Fruit fly (Drosophila melanogaster): Measurements from ENCODE around the gene fit.

fit gene

dm6 chr3R:21839636-21840035 lies 44.6 kb downstream of the fit start:
- TF ChIP-seq dl (GFP tag; optimal IDR thresholded peaks at IDR 0.05; ENCODE audit: insufficient read depth in 1 of 2, partially characterized antibody in 2 of 2), result no peak
- TF ChIP-seq Myc (optimal IDR thresholded peaks at IDR 0.05), result no peak
- TF ChIP-seq CG32264 (GFP tag; optimal IDR thresholded peaks at IDR 0.05), result no peak
- no peak for TF ChIP-seq ey (GFP tag; optimal IDR thresholded peaks at IDR 0.05)
- no peak for TF ChIP-seq br (GFP tag; optimal IDR thresholded peaks at IDR 0.05)
- TF ChIP-seq Hr78 (GFP tag; optimal IDR thresholded peaks at IDR 0.05), result no peak
- no peak for TF ChIP-seq lola (GFP tag; optimal IDR thresholded peaks at IDR 0.05)
- TF ChIP-seq Rel (GFP tag; optimal IDR thresholded peaks at IDR 0.05), result no peak
- no peak for TF ChIP-seq Rel (tag; optimal IDR thresholded peaks at IDR 0.05)
- TF ChIP-seq dsf (GFP tag; optimal IDR thresholded peaks at IDR 0.05; ENCODE audit: borderline replicate concordance), result no peak
- no peak for TF ChIP-seq Dif (GFP tag; optimal IDR thresholded peaks at IDR 0.05; ENCODE audit: partially characterized antibody)
- peak; percentile 19 for TF ChIP-seq OdsH (GFP tag; optimal IDR thresholded peaks at IDR 0.05)
- no peak for TF ChIP-seq dmrt93B (GFP tag; optimal IDR thresholded peaks at IDR 0.05)
- TF ChIP-seq tai (GFP tag; optimal IDR thresholded peaks at IDR 0.05), result no peak
- TF ChIP-seq Mio (GFP tag; optimal IDR thresholded peaks at IDR 0.05), result no peak
- no peak for TF ChIP-seq pan (optimal IDR thresholded peaks at IDR 0.05)
- no peak for TF ChIP-seq CrebA (GFP tag; optimal IDR thresholded peaks at IDR 0.05; ENCODE audit: borderline replicate concordance)
- no peak for TF ChIP-seq h (GFP tag; optimal IDR thresholded peaks at IDR 0.05)
- no peak for TF ChIP-seq N (GFP tag; optimal IDR thresholded peaks at IDR 0.05)
- TF ChIP-seq usp (GFP tag; optimal IDR thresholded peaks at IDR 0.05), result no peak
- TF ChIP-seq Vsx2 (GFP tag; optimal IDR thresholded peaks at IDR 0.05; ENCODE audit: partially characterized antibody), result no peak
- TF ChIP-seq Dfd (GFP tag; optimal IDR thresholded peaks at IDR 0.05), result no peak
- TF ChIP-seq rgr (GFP tag; optimal IDR thresholded peaks at IDR 0.05), result peak; percentile 32
- TF ChIP-seq CG9705 (GFP tag; optimal IDR thresholded peaks at IDR 0.05), result no peak
- TF ChIP-seq woc (GFP tag; optimal IDR thresholded peaks at IDR 0.05), result no peak
- TF ChIP-seq Jra (GFP tag; optimal IDR thresholded peaks at IDR 0.05), result no peak
- TF ChIP-seq Sp1 (GFP tag; optimal IDR thresholded peaks at IDR 0.05), result peak; percentile 70
- peak; percentile 4 for TF ChIP-seq psq (GFP tag; optimal IDR thresholded peaks at IDR 0.05)
- peak; percentile 27 for TF ChIP-seq Hnf4 (GFP tag; optimal IDR thresholded peaks at IDR 0.05)
- no peak for TF ChIP-seq Hr83 (GFP tag; optimal IDR thresholded peaks at IDR 0.05; ENCODE audit: poor library complexity, severe bottlenecking)
- peak; percentile 64 for TF ChIP-seq HLH106 (tag; optimal IDR thresholded peaks at IDR 0.05)
- TF ChIP-seq fru (GFP tag; optimal IDR thresholded peaks at IDR 0.05), result no peak
- no peak for TF ChIP-seq sage (GFP tag; optimal IDR thresholded peaks at IDR 0.05)
- no peak for TF ChIP-seq Abd-B (GFP tag; optimal IDR thresholded peaks at IDR 0.05)
- TF ChIP-seq sv (GFP tag; optimal IDR thresholded peaks at IDR 0.05), result no peak
- TF ChIP-seq foxo (GFP tag; optimal IDR thresholded peaks at IDR 0.05), result peak in 1 of 2 experiments; percentile 42
- TF ChIP-seq jim (GFP tag; optimal IDR thresholded peaks at IDR 0.05), result no peak
- TF ChIP-seq brk (GFP tag; optimal IDR thresholded peaks at IDR 0.05), result no peak
- no peak for TF ChIP-seq GATAd (GFP tag; optimal IDR thresholded peaks at IDR 0.05)

dm6 chr3R:21838505-21838956 lies 45.7 kb downstream of the fit start:
- TF ChIP-seq sage (GFP tag; optimal IDR thresholded peaks at IDR 0.05), result peak; percentile 23
- peak; percentile 88 for TF ChIP-seq ey (GFP tag; optimal IDR thresholded peaks at IDR 0.05)
- TF ChIP-seq woc (GFP tag; optimal IDR thresholded peaks at IDR 0.05), result peak; percentile 84
- peak; percentile 29 for TF ChIP-seq CG32264 (GFP tag; optimal IDR thresholded peaks at IDR 0.05)
- no peak for TF ChIP-seq brk (GFP tag; optimal IDR thresholded peaks at IDR 0.05)
- TF ChIP-seq dsf (GFP tag; optimal IDR thresholded peaks at IDR 0.05; ENCODE audit: borderline replicate concordance), result peak; percentile 20
- peak; percentile 85 for TF ChIP-seq h (GFP tag; optimal IDR thresholded peaks at IDR 0.05)
- no peak for TF ChIP-seq usp (GFP tag; optimal IDR thresholded peaks at IDR 0.05)
- peak; percentile 80 for TF ChIP-seq OdsH (GFP tag; optimal IDR thresholded peaks at IDR 0.05)
- no peak for TF ChIP-seq CrebA (GFP tag; optimal IDR thresholded peaks at IDR 0.05; ENCODE audit: borderline replicate concordance)
- peak; percentile 26 for TF ChIP-seq Rel (GFP tag; optimal IDR thresholded peaks at IDR 0.05)
- TF ChIP-seq Rel (tag; optimal IDR thresholded peaks at IDR 0.05), result no peak
- TF ChIP-seq lola (GFP tag; optimal IDR thresholded peaks at IDR 0.05), result no peak
- no peak for TF ChIP-seq sv (GFP tag; optimal IDR thresholded peaks at IDR 0.05)
- TF ChIP-seq Abd-B (GFP tag; optimal IDR thresholded peaks at IDR 0.05), result no peak
- no peak for TF ChIP-seq dl (GFP tag; optimal IDR thresholded peaks at IDR 0.05; ENCODE audit: insufficient read depth in 1 of 2, partially characterized antibody in 2 of 2)
- peak; percentile 48 to 88 for TF ChIP-seq foxo (GFP tag; optimal IDR thresholded peaks at IDR 0.05)
- no peak for TF ChIP-seq Dif (GFP tag; optimal IDR thresholded peaks at IDR 0.05; ENCODE audit: partially characterized antibody)
- peak; percentile 58 for TF ChIP-seq CG9705 (GFP tag; optimal IDR thresholded peaks at IDR 0.05)
- TF ChIP-seq tai (GFP tag; optimal IDR thresholded peaks at IDR 0.05), result peak; percentile 78
- peak; percentile 66 for TF ChIP-seq dmrt93B (GFP tag; optimal IDR thresholded peaks at IDR 0.05)
- TF ChIP-seq Hr83 (GFP tag; optimal IDR thresholded peaks at IDR 0.05; ENCODE audit: poor library complexity, severe bottlenecking), result no peak
- TF ChIP-seq Mio (GFP tag; optimal IDR thresholded peaks at IDR 0.05), result no peak
- TF ChIP-seq HLH106 (tag; optimal IDR thresholded peaks at IDR 0.05), result peak; percentile 79
- peak; percentile 82 for TF ChIP-seq br (GFP tag; optimal IDR thresholded peaks at IDR 0.05)
- TF ChIP-seq GATAd (GFP tag; optimal IDR thresholded peaks at IDR 0.05), result no peak
- no peak for TF ChIP-seq Myc (optimal IDR thresholded peaks at IDR 0.05)
- no peak for TF ChIP-seq pan (optimal IDR thresholded peaks at IDR 0.05)
- no peak for TF ChIP-seq Hr78 (GFP tag; optimal IDR thresholded peaks at IDR 0.05)
- TF ChIP-seq Vsx2 (GFP tag; optimal IDR thresholded peaks at IDR 0.05; ENCODE audit: partially characterized antibody), result no peak
- peak; percentile 73 for TF ChIP-seq psq (GFP tag; optimal IDR thresholded peaks at IDR 0.05)
- peak; percentile 83 for TF ChIP-seq rgr (GFP tag; optimal IDR thresholded peaks at IDR 0.05)
- TF ChIP-seq Sp1 (GFP tag; optimal IDR thresholded peaks at IDR 0.05), result peak; percentile 89
- TF ChIP-seq N (GFP tag; optimal IDR thresholded peaks at IDR 0.05), result no peak
- TF ChIP-seq Dfd (GFP tag; optimal IDR thresholded peaks at IDR 0.05), result no peak
- peak; percentile 71 for TF ChIP-seq Hnf4 (GFP tag; optimal IDR thresholded peaks at IDR 0.05)
- no peak for TF ChIP-seq jim (GFP tag; optimal IDR thresholded peaks at IDR 0.05)
- TF ChIP-seq Jra (GFP tag; optimal IDR thresholded peaks at IDR 0.05), result peak; percentile 73
- TF ChIP-seq fru (GFP tag; optimal IDR thresholded peaks at IDR 0.05), result peak; percentile 90

Measured in whole organism, wandering third instar larva.